Worm (Caenorhabditis elegans): ENCODE data around the gene mac-1.
A peak's percentile ranks its signal among the peaks of the same experiment; 100 is the strongest.

Gene mac-1

DNA sequence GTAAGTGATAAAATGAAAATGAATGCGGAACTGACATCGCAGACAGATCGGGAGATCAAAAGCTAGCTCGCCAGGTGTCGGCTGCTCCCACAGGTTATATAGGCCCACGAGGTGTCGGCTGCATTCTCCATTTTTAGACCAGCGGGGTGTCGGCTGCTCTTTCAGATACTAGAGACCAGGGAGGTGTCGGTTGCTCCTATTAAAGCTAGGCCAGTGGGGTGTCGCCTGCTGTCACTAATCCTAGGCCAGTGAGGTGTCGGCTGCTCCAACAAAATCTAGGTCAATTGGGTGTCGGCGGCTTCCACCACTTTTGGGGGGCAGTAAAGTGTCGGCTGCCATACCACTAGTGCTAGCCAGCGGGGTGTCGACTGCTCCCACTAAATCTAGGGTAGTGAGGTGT is 30.8 kb downstream of the mac-1 start:
- TF ChIP-seq snpc-4 (tag; optimal IDR thresholded peaks at IDR 0.05) (peak; percentile 39), unc-55 (GFP tag; optimal IDR thresholded peaks at IDR 0.05) (no peak), nhr-23 (tag; optimal IDR thresholded peaks at IDR 0.05) (no peak), nhr-6 (tag; optimal IDR thresholded peaks at IDR 0.05) (no peak)

DNA sequence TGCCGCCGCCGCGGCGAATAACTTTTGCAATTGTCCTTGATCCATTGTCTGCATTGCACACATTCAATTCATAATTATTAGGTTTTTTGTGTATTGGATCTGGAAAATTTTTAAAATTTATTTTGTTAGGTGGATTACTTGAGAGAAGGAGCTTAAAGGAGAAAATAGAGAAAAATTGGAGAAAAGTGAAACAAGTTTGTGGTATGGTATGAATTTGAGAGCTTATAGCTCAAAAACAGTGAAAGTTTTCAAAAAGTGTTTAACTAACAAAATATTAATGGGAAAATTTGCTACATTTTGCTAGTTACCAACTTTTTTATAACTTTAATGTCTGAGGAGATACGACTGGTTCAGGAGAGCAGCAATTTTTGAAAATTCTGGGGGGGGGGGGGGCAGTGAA is 35.0 kb downstream of the mac-1 start, which contains the start of gene ztf-22:
Gene ztf-22 (minus strand): TSS at position 101 of the 400 bp plus-strand sequence.
- TF ChIP-seq elt-3 (tag; optimal IDR thresholded peaks at IDR 0.05), result no peak
- no peak for TF ChIP-seq peb-1 (tag; optimal IDR thresholded peaks at IDR 0.05)
- TF ChIP-seq lin-13 (GFP tag; optimal IDR thresholded peaks at IDR 0.05), result no peak
- no peak for TF ChIP-seq F13H6.1 (tag; optimal IDR thresholded peaks at IDR 0.05)
- no peak for TF ChIP-seq unc-62 (GFP tag; optimal IDR thresholded peaks at IDR 0.05)

DNA sequence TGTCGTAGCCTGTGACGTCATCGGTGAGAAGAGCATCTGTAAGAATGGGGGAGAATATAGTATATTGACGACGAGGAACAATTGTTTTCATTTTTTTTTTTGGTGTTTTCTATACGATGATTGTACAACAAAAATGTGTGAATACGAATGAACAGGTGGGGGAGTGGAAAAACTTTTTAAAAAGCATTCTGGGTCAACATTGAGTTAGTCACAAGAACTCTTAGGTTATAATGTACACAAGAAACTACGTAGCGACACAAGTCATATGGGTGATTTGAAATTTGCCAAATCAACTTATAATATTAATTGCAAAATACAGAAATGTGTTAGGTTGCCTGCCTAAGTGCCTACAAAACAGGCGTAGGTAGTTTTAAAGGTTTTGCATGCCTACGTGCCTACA is 36.6 kb downstream of the mac-1 start:
- TF ChIP-seq elt-1 (tag; optimal IDR thresholded peaks at IDR 0.05), result no peak
- no peak for TF ChIP-seq nhr-237 (tag; optimal IDR thresholded peaks at IDR 0.05)
- TF ChIP-seq crh-2 (tag; optimal IDR thresholded peaks at IDR 0.05), result no peak
- TF ChIP-seq unc-39 (tag; optimal IDR thresholded peaks at IDR 0.05), result no peak
- TF ChIP-seq ztf-4 (tag; optimal IDR thresholded peaks at IDR 0.05), result no peak
- TF ChIP-seq ztf-1 (GFP tag; conservative IDR thresholded peaks at IDR 0.05), result no peak
- no peak for TF ChIP-seq Y55F3AM.14 (GFP tag; optimal IDR thresholded peaks at IDR 0.05)
- no peak for TF ChIP-seq nhr-11 (tag; optimal IDR thresholded peaks at IDR 0.05)
- TF ChIP-seq nhr-129 (tag; optimal IDR thresholded peaks at IDR 0.05), result no peak
- TF ChIP-seq unc-62 (GFP tag; optimal IDR thresholded peaks at IDR 0.05), result no peak
- no peak for TF ChIP-seq nhr-23 (tag; optimal IDR thresholded peaks at IDR 0.05)
- TF ChIP-seq nhr-77 (tag; optimal IDR thresholded peaks at IDR 0.05), result no peak
- no peak for TF ChIP-seq sma-3 (GFP tag; optimal IDR thresholded peaks at IDR 0.05)
- no peak for TF ChIP-seq mbf-1 (tag; optimal IDR thresholded peaks at IDR 0.05)
- no peak for TF ChIP-seq fos-1 (tag; optimal IDR thresholded peaks at IDR 0.05)
- TF ChIP-seq mab-5 (tag; optimal IDR thresholded peaks at IDR 0.05), result no peak
- no peak for TF ChIP-seq mdl-1 (tag; optimal IDR thresholded peaks at IDR 0.05)

DNA sequence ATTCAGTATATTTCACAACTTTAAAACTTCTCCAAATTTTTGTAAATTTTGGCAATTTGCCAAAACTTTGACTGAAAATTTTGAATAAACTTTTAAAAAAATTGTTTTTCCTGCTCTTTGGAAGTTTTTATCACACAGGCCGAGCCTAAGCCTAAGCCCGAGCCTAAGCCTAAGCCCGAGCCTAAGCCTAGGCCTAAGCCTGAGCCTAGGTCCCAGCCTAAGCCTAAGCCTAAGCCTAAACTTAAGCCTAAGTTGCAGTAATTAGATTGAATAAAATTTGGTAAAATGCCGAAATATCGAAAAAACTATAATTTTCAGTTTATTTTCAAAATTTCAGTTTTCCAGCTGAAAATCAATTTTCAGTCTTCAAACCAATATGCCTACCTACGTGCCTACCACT is 37.2 kb downstream of the mac-1 start:
- TF ChIP-seq ZK546.5 (tag; optimal IDR thresholded peaks at IDR 0.05) (no peak), elt-1 (tag; optimal IDR thresholded peaks at IDR 0.05) (no peak), fos-1 (tag; optimal IDR thresholded peaks at IDR 0.05) (no peak), elt-3 (tag; optimal IDR thresholded peaks at IDR 0.05) (no peak), dmd-4 (tag; optimal IDR thresholded peaks at IDR 0.05) (no peak), Y55F3AM.14 (GFP tag; optimal IDR thresholded peaks at IDR 0.05) (no peak), nhr-25 (tag; optimal IDR thresholded peaks at IDR 0.05) (no peak), R02D3.7 (tag; optimal IDR thresholded peaks at IDR 0.05) (no peak), C34F6.9 (tag; optimal IDR thresholded peaks at IDR 0.05) (no peak), nhr-11 (tag; optimal IDR thresholded peaks at IDR 0.05) (no peak), mdl-1 (tag; optimal IDR thresholded peaks at IDR 0.05) (no peak)

DNA sequence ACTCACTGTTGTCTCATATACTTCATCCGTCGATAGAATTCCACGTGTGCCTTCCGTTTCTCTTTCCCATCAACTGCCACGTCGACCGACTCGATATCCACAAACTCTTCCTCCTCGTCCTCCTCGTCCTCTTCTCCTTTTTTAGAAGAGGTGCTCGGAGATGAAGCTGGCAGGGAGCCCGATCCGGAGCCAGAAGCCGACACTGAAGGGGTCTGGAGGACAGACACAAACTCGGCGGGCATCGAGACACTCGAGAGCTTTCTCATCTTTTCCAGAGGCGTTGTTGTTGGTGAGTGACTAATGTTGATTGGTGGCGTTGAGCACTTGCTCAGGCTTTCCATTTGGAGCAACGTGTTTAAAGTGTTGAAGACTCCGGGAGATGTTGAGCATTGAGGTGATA is 38.1 kb downstream of the mac-1 start:
- TF ChIP-seq ama-1 (optimal IDR thresholded peaks at IDR 0.05) (no peak), mbf-1 (tag; optimal IDR thresholded peaks at IDR 0.05) (no peak), unc-62 (GFP tag; optimal IDR thresholded peaks at IDR 0.05) (no peak), nhr-129 (tag; optimal IDR thresholded peaks at IDR 0.05) (no peak), crh-2 (tag; optimal IDR thresholded peaks at IDR 0.05) (no peak), nhr-25 (tag; optimal IDR thresholded peaks at IDR 0.05) (no peak), sem-4 (tag; optimal IDR thresholded peaks at IDR 0.05) (no peak), nhr-21 (tag; optimal IDR thresholded peaks at IDR 0.05) (no peak), skn-1 (tag; optimal IDR thresholded peaks at IDR 0.05) (no peak), blmp-1 (tag; optimal IDR thresholded peaks at IDR 0.05; ENCODE audit: insufficient read depth) (no peak), sma-3 (GFP tag; optimal IDR thresholded peaks at IDR 0.05) (no peak), nhr-11 (tag; optimal IDR thresholded peaks at IDR 0.05) (no peak), nhr-10 (tag; optimal IDR thresholded peaks at IDR 0.05) (no peak), unc-39 (tag; optimal IDR thresholded peaks at IDR 0.05) (no peak), gmeb-1 (tag; optimal IDR thresholded peaks at IDR 0.05) (no peak), elt-3 (tag; optimal IDR thresholded peaks at IDR 0.05) (no peak), unc-55 (GFP tag; optimal IDR thresholded peaks at IDR 0.05) (no peak), nhr-237 (tag; optimal IDR thresholded peaks at IDR 0.05) (no peak)

All from whole organism, L2 larva.